Worm (Caenorhabditis elegans) whole organism, mixed stage, embryonic: Measurements from ENCODE around the gene C28D4.18.

Source experiments
- M03D4.4 ChIP-seq: sonication (generic microtip); optimal IDR thresholded peaks from 2 replicates; lab custom pipeline; 2017; ENCODE audit warnings: mild to moderate bottlenecking, missing genetic modification characterization, missing compliant biosample characterization
- bed-3 ChIP-seq: fragments of 200-800 bp; sonication (Bioruptor generic); optimal IDR thresholded peaks from 3 replicates; lab custom pipeline; 2018; ENCODE audit warnings: mild to moderate bottlenecking, missing genetic modification characterization, moderate library complexity, missing compliant biosample characterization
- blmp-1 ChIP-seq: fragments of 150-350 bp; optimal IDR thresholded peaks from 2 replicates; lab custom pipeline; 2014; ENCODE audit warnings: missing biosample characterization, missing genetic modification characterization
- ceh-39 ChIP-seq: fragments of 150-350 bp; optimal IDR thresholded peaks from 2 replicates; lab custom pipeline; 2014; ENCODE audit warnings: missing biosample characterization, missing genetic modification characterization
- ceh-43 ChIP-seq: fragments of 200-800 bp; sonication (Bioruptor generic); optimal IDR thresholded peaks from 2 replicates; lab custom pipeline; 2018; ENCODE audit warnings: mild to moderate bottlenecking, missing genetic modification characterization, moderate library complexity, missing compliant biosample characterization
- ceh-83 ChIP-seq: fragments of 200-800 bp; sonication (Bioruptor generic); optimal IDR thresholded peaks from 2 replicates; lab custom pipeline; 2018; ENCODE audit warnings: mild to moderate bottlenecking, missing genetic modification characterization, missing compliant biosample characterization
- ces-1 ChIP-seq: fragments of 150-350 bp; optimal IDR thresholded peaks from 2 replicates; lab custom pipeline; 2014; ENCODE audit warnings: missing biosample characterization, missing genetic modification reagents, missing genetic modification characterization
- cnd-1 ChIP-seq: fragments of 200-800 bp; sonication (Bioruptor generic); optimal IDR thresholded peaks from 2 replicates; lab custom pipeline; 2018; ENCODE audit warnings: mild to moderate bottlenecking, missing genetic modification characterization, missing compliant biosample characterization
- drap-1 ChIP-seq: fragments of 200-800 bp; sonication (Bioruptor generic); optimal IDR thresholded peaks from 3 replicates; lab custom pipeline; 2018; ENCODE audit warnings: mild to moderate bottlenecking, missing genetic modification characterization, missing compliant biosample characterization
- elt-1 ChIP-seq: sonication (generic microtip); optimal IDR thresholded peaks from 2 replicates; lab custom pipeline; 2017; ENCODE audit warnings: missing genetic modification characterization, mild to moderate bottlenecking, missing compliant biosample characterization, antibody characterized with exemption, moderate library complexity, borderline replicate concordance; ENCODE audit not compliant: insufficient read depth
- elt-3 ChIP-seq: fragments of 150-350 bp; optimal IDR thresholded peaks from 2 replicates; lab custom pipeline; 2014; ENCODE audit warnings: missing biosample characterization, missing genetic modification characterization
- ham-2 ChIP-seq: fragments of 200-800 bp; sonication (Bioruptor generic); optimal IDR thresholded peaks from 2 replicates; lab custom pipeline; 2018; ENCODE audit warnings: mild to moderate bottlenecking, missing genetic modification characterization, missing compliant biosample characterization
- hlh-1 ChIP-seq: fragments of 150-350 bp; optimal IDR thresholded peaks from 2 replicates; lab custom pipeline; 2014; ENCODE audit warnings: missing biosample characterization, missing genetic modification reagents, missing genetic modification characterization
- lin-13 ChIP-seq: fragments of 150-350 bp; optimal IDR thresholded peaks from 2 replicates; lab custom pipeline; 2014; ENCODE audit warnings: missing biosample characterization, missing genetic modification characterization
- lin-32 ChIP-seq: fragments of 200-800 bp; sonication (Bioruptor generic); optimal IDR thresholded peaks from 2 replicates; lab custom pipeline; 2018; ENCODE audit warnings: mild to moderate bottlenecking, missing genetic modification characterization, missing compliant biosample characterization
- lsy-2 ChIP-seq: fragments of 150-350 bp; optimal IDR thresholded peaks from 2 replicates; lab custom pipeline; 2014; ENCODE audit warnings: missing biosample characterization, missing genetic modification characterization
- mab-5 ChIP-seq: fragments of 150-350 bp; optimal IDR thresholded peaks from 2 replicates; lab custom pipeline; 2014; ENCODE audit warnings: missing biosample characterization, missing genetic modification characterization
- mep-1 ChIP-seq: fragments of 150-350 bp; optimal IDR thresholded peaks from 2 replicates; lab custom pipeline; 2017; ENCODE audit warnings: missing biosample characterization, missing genetic modification reagents, missing genetic modification characterization, inconsistent platforms
- nhr-12 ChIP-seq: fragments of 150-350 bp; optimal IDR thresholded peaks from 2 replicates; lab custom pipeline; 2014; ENCODE audit warnings: missing biosample characterization, missing genetic modification characterization
- nhr-2 ChIP-seq: fragments of 150-350 bp; optimal IDR thresholded peaks from 2 replicates; lab custom pipeline; 2014; ENCODE audit warnings: missing biosample characterization, missing genetic modification characterization
- nhr-237 ChIP-seq: fragments of 150-350 bp; optimal IDR thresholded peaks from 2 replicates; lab custom pipeline; 2014; ENCODE audit warnings: missing biosample characterization, missing genetic modification characterization
- nhr-28 ChIP-seq: fragments of 150-350 bp; optimal IDR thresholded peaks from 2 replicates; lab custom pipeline; 2014; ENCODE audit warnings: missing biosample characterization, missing genetic modification characterization
- nhr-76 ChIP-seq: sonication (generic microtip); optimal IDR thresholded peaks from 2 replicates; lab custom pipeline; 2017; ENCODE audit warnings: missing biosample characterization, missing genetic modification characterization
- pha-4 ChIP-seq: fragments of 150-350 bp; optimal IDR thresholded peaks from 2 replicates; lab custom pipeline; 2018; ENCODE audit warnings: missing biosample characterization, missing genetic modification reagents, missing genetic modification characterization
- sem-2 ChIP-seq: fragments of 200-800 bp; sonication (Bioruptor generic); optimal IDR thresholded peaks from 2 replicates; lab custom pipeline; 2018; ENCODE audit warnings: mild to moderate bottlenecking, missing genetic modification characterization, missing compliant biosample characterization
- sptf-1 ChIP-seq: sonication (generic microtip); optimal IDR thresholded peaks from 2 replicates; lab custom pipeline; 2017; ENCODE audit warnings: mild to moderate bottlenecking, missing genetic modification characterization, moderate library complexity, missing compliant biosample characterization
- tbx-8 ChIP-seq: fragments of 200-800 bp; sonication (Bioruptor generic); optimal IDR thresholded peaks from 2 replicates; lab custom pipeline; 2018; ENCODE audit warnings: mild to moderate bottlenecking, missing genetic modification characterization, moderate library complexity, missing compliant biosample characterization
- unc-120 ChIP-seq: sonication (generic microtip); optimal IDR thresholded peaks from 2 replicates; lab custom pipeline; 2017; ENCODE audit warnings: missing genetic modification characterization, missing compliant biosample characterization; ENCODE audit not compliant: poor library complexity, severe bottlenecking
- unc-39 ChIP-seq: fragments of 150-350 bp; optimal IDR thresholded peaks from 2 replicates; lab custom pipeline; 2014; ENCODE audit warnings: missing biosample characterization, missing genetic modification characterization
- unc-62 ChIP-seq: fragments of 150-350 bp; optimal IDR thresholded peaks from 2 replicates; lab custom pipeline; 2014; ENCODE audit warnings: missing biosample characterization, missing genetic modification reagents, missing genetic modification characterization
- zip-8 ChIP-seq: fragments of 150-350 bp; optimal IDR thresholded peaks from 2 replicates; lab custom pipeline; 2014; ENCODE audit warnings: missing biosample characterization, missing genetic modification characterization
- ztf-11 ChIP-seq: fragments of 150-350 bp; optimal IDR thresholded peaks from 2 replicates; lab custom pipeline; 2014; ENCODE audit warnings: missing biosample characterization, missing genetic modification characterization

C28D4.18 gene

ce11 chrIV:9746762-9747161, 21.7 kb downstream of the C28D4.18 start, which contains the start of gene C28D4.5:
TSS of gene C28D4.5 (minus strand) at chrIV:9746862.
- TF ChIP-seq unc-62 (no peak), elt-3 (tag; lab: Kevin White, UChicago) (no peak), ceh-39 (tag; lab: Kevin White, UChicago) (no peak), drap-1 (GFP tag; lab: Kevin White, UChicago) (no peak), mep-1 (tag; lab: Kevin White, UChicago) (no peak), tbx-8 (GFP tag; lab: Kevin White, UChicago) (no peak), bed-3 (GFP tag; lab: Kevin White, UChicago) (no peak), ham-2 (GFP tag; lab: Kevin White, UChicago) (no peak), nhr-237 (no peak), unc-39 (no peak), M03D4.4 (tag; lab: Kevin White, UChicago) (no peak), lin-13 (tag; lab: Kevin White, UChicago) (no peak), hlh-1 (tag; lab: Kevin White, UChicago) (no peak), nhr-2 (tag; lab: Kevin White, UChicago) (no peak), ces-1 (GFP tag; lab: Kevin White, UChicago) (no peak), elt-1 (tag; lab: Kevin White, UChicago) (no peak)
- TF ChIP-seq, all 35 proteins: peak for 0

- TF ChIP-seq hlh-1 (tag; lab: Kevin White, UChicago) (no peak), unc-120 (tag; lab: Kevin White, UChicago) (no peak), sem-2 (no peak), elt-1 (tag; lab: Kevin White, UChicago) (no peak), pha-4 (tag; lab: Kevin White, UChicago) (no peak), ceh-83 (GFP tag; lab: Kevin White, UChicago) (no peak), M03D4.4 (tag; lab: Kevin White, UChicago) (no peak), mep-1 (tag; lab: Kevin White, UChicago) (no peak), ham-2 (GFP tag; lab: Kevin White, UChicago) (no peak)
These were observed 23.3 kb downstream of the C28D4.18 start, which contains the start of gene C28D4.8 for ce11 chrIV:9748342-9748741. TSS of gene C28D4.8 (minus strand) at chrIV:9748442.

- TF ChIP-seq unc-39 (no peak), mab-5 (tag; lab: Kevin White, UChicago) (no peak), nhr-12 (no peak), nhr-2 (tag; lab: Kevin White, UChicago) (no peak), zip-8 (tag; lab: Kevin White, UChicago) (no peak), elt-1 (tag; lab: Kevin White, UChicago) (no peak), lin-13 (tag; lab: Kevin White, UChicago) (no peak)
These were observed 30.6 kb downstream of the C28D4.18 start for ce11 chrIV:9755713-9756112.

- TF ChIP-seq nhr-2 (tag; lab: Kevin White, UChicago) (no peak), unc-39 (no peak), ztf-11 (tag; lab: Kevin White, UChicago) (no peak), bed-3 (GFP tag; lab: Kevin White, UChicago) (no peak), cnd-1 (tag; lab: Kevin White, UChicago) (no peak), nhr-28 (tag; lab: Kevin White, UChicago) (no peak), mep-1 (tag; lab: Kevin White, UChicago) (no peak), ceh-39 (tag; lab: Kevin White, UChicago) (no peak), elt-3 (tag; lab: Kevin White, UChicago) (no peak), lin-13 (tag; lab: Kevin White, UChicago) (no peak), ceh-43 (GFP tag; lab: Kevin White, UChicago) (no peak), lin-32 (GFP tag; lab: Kevin White, UChicago) (no peak), nhr-12 (no peak), nhr-76 (tag; lab: Kevin White, UChicago) (no peak), lsy-2 (no peak), M03D4.4 (tag; lab: Kevin White, UChicago) (no peak), hlh-1 (tag; lab: Kevin White, UChicago) (no peak), blmp-1 (no peak), sem-2 (no peak), sptf-1 (tag; lab: Kevin White, UChicago) (no peak)
These were observed 31.8 kb downstream of the C28D4.18 start for ce11 chrIV:9756647-9757424.
